Fruit fly (Drosophila melanogaster) whole organism, embryonic: ENCODE measurements around the gene Spx.

Experiments used
- Atf3 ChIP-seq: fragments of 200-800 bp; sonication (Bioruptor generic); optimal IDR thresholded peaks from 3 replicates; lab custom pipeline; 2016; ENCODE audit warnings: missing biosample characterization, missing genetic modification characterization
- Awh ChIP-seq: fragments of 200-800 bp; sonication (Bioruptor generic); IDR thresholded peaks from 2 replicates; pipeline ENCODE4, ENCODE4 v1.3.6; 2022; ENCODE audit warnings: missing biosample characterization, missing genetic modification characterization
- CG11456 ChIP-seq: fragments of 200-800 bp; sonication (Bioruptor generic); IDR thresholded peaks from 3 replicates; pipeline ENCODE4 v1.3.6; 2022; ENCODE audit warnings: missing biosample characterization, missing genetic modification characterization
- CG12155 ChIP-seq: fragments of 200-800 bp; sonication (Bioruptor generic); optimal IDR thresholded peaks from 3 replicates; lab custom pipeline; 2016; ENCODE audit warnings: missing biosample characterization, missing genetic modification characterization
- CG13424 ChIP-seq: fragments of 200-800 bp; sonication (Bioruptor generic); optimal IDR thresholded peaks from 2 replicates; lab custom pipeline; 2019; ENCODE audit warnings: missing biosample characterization, mild to moderate bottlenecking, missing genetic modification characterization, moderate library complexity
- CG17829 ChIP-seq: fragments of 200-800 bp; optimal IDR thresholded peaks from 2 replicates; lab custom pipeline; 2019; ENCODE audit warnings: missing biosample characterization, mild to moderate bottlenecking, missing genetic modification characterization, moderate library complexity
- CG17912 ChIP-seq: fragments of 200-800 bp; sonication (Bioruptor generic); optimal IDR thresholded peaks from 2 replicates; lab custom pipeline; 2018; ENCODE audit warnings: missing biosample characterization, mild to moderate bottlenecking, missing genetic modification characterization
- CG18011 ChIP-seq: fragments of 200-800 bp; sonication (Bioruptor generic); optimal IDR thresholded peaks from 2 replicates; lab custom pipeline; 2017; ENCODE audit warnings: missing biosample characterization, missing genetic modification characterization, mild to moderate bottlenecking, moderate library complexity, missing genotype
- CG2678 ChIP-seq: fragments of 200-800 bp; sonication (Bioruptor generic); optimal IDR thresholded peaks from 3 replicates; lab custom pipeline; 2019; ENCODE audit warnings: missing biosample characterization, mild to moderate bottlenecking, missing genetic modification characterization, moderate library complexity
- CG2712 ChIP-seq: fragments of 200-800 bp; optimal IDR thresholded peaks from 3 replicates; lab custom pipeline; 2019; ENCODE audit warnings: missing biosample characterization, mild to moderate bottlenecking, missing genetic modification characterization, moderate library complexity
- CG31441 ChIP-seq: fragments of 200-800 bp; sonication (Bioruptor generic); IDR thresholded peaks from 2 replicates; pipeline ENCODE4 v1.3.6; 2022; ENCODE audit warnings: missing biosample characterization, missing genetic modification characterization
- CG33557 ChIP-seq: fragments of 200-800 bp; sonication (Bioruptor generic); optimal IDR thresholded peaks from 2 replicates; lab custom pipeline; 2019; ENCODE audit warnings: missing biosample characterization, mild to moderate bottlenecking, missing genetic modification characterization, moderate library complexity
- CG3847 ChIP-seq: fragments of 200-800 bp; sonication (Bioruptor generic); IDR thresholded peaks from 2 replicates; pipeline ENCODE4 v1.3.6; 2022; ENCODE audit warnings: missing biosample characterization, missing genetic modification characterization
- CG4328 ChIP-seq: fragments of 200-800 bp; sonication (Bioruptor generic); optimal IDR thresholded peaks from 3 replicates; lab custom pipeline; 2017; ENCODE audit warnings: missing biosample characterization, missing genetic modification reagents, missing genetic modification characterization
- CG43689 ChIP-seq: fragments of 200-800 bp; sonication (Bioruptor generic); IDR thresholded peaks from 2 replicates; pipeline ENCODE4 v1.3.6; 2022; ENCODE audit warnings: missing biosample characterization, missing genetic modification characterization
- CG4730 ChIP-seq: fragments of 200-800 bp; sonication (Bioruptor generic); IDR thresholded peaks from 2 replicates; pipeline ENCODE4 v1.3.6; 2022; ENCODE audit warnings: missing biosample characterization, missing genetic modification characterization
- CG8924 ChIP-seq: fragments of 200-800 bp; optimal IDR thresholded peaks from 3 replicates; lab custom pipeline; 2019; ENCODE audit warnings: missing biosample characterization, mild to moderate bottlenecking, missing genetic modification characterization, moderate library complexity
- Camta ChIP-seq: fragments of 200-800 bp; sonication (Bioruptor generic); optimal IDR thresholded peaks from 2 replicates; lab custom pipeline; 2016; ENCODE audit warnings: missing biosample characterization, missing genetic modification characterization
- Dp ChIP-seq: fragments of 200-800 bp; sonication (Bioruptor generic); optimal IDR thresholded peaks from 2 replicates; lab custom pipeline; 2018; ENCODE audit warnings: missing biosample characterization, mild to moderate bottlenecking, missing genetic modification characterization, moderate library complexity
- E2f2 ChIP-seq: fragments of 200-800 bp; sonication (Bioruptor generic); IDR thresholded peaks from 2 replicates; pipeline ENCODE4 v1.3.6; 2022; ENCODE audit warnings: missing biosample characterization, missing genetic modification characterization
- Fer2 ChIP-seq: fragments of 200-800 bp; sonication (Bioruptor generic); optimal IDR thresholded peaks from 2 replicates; lab custom pipeline; 2018; ENCODE audit warnings: missing biosample characterization, mild to moderate bottlenecking, missing genetic modification characterization, moderate library complexity
- Fer3 ChIP-seq: fragments of 200-800 bp; sonication (Bioruptor generic); optimal IDR thresholded peaks from 2 replicates; lab custom pipeline; 2018; ENCODE audit warnings: missing biosample characterization, mild to moderate bottlenecking, missing genetic modification characterization, moderate library complexity
- HLH3B ChIP-seq: fragments of 200-800 bp; sonication (Bioruptor generic); IDR thresholded peaks from 2 replicates; pipeline ENCODE4 v1.3.6; 2022; ENCODE audit warnings: missing biosample characterization, missing genetic modification characterization
- MBD-R2 ChIP-seq: fragments of 200-800 bp; sonication (Bioruptor generic); IDR thresholded peaks from 2 replicates; pipeline ENCODE4 v1.3.6; 2022; ENCODE audit warnings: missing biosample characterization, missing genetic modification characterization
- MTF-1 ChIP-seq: fragments of 200-800 bp; sonication (Bioruptor generic); optimal IDR thresholded peaks from 2 replicates; lab custom pipeline; 2018; ENCODE audit warnings: missing biosample characterization, mild to moderate bottlenecking, missing genetic modification characterization, borderline replicate concordance
- Myb ChIP-seq: fragments of 200-800 bp; sonication (Bioruptor generic); optimal IDR thresholded peaks from 2 replicates; lab custom pipeline; 2016; ENCODE audit warnings: missing biosample characterization, missing genetic modification characterization
- Oaz ChIP-seq: fragments of 200-800 bp; sonication (Bioruptor generic); IDR thresholded peaks from 2 replicates; pipeline ENCODE4 v1.3.6; 2022; ENCODE audit warnings: missing biosample characterization, missing genetic modification characterization
- Oli ChIP-seq: fragments of 200-800 bp; sonication (Bioruptor generic); optimal IDR thresholded peaks from 2 replicates; lab custom pipeline; 2018; ENCODE audit warnings: missing biosample characterization, mild to moderate bottlenecking, missing genetic modification characterization, moderate library complexity
- Rfx ChIP-seq: fragments of 200-800 bp; sonication (Bioruptor generic); IDR thresholded peaks from 2 replicates; pipeline ENCODE4 v1.3.6; 2022; ENCODE audit warnings: missing biosample characterization, missing genetic modification characterization
- Side ChIP-seq: fragments of 200-800 bp; sonication (Bioruptor generic); optimal IDR thresholded peaks from 2 replicates; lab custom pipeline; 2016; ENCODE audit warnings: missing biosample characterization, missing genetic modification characterization
- ab ChIP-seq: fragments of 200-800 bp; sonication (Bioruptor generic); optimal IDR thresholded peaks from 2 replicates; lab custom pipeline; 2016; ENCODE audit warnings: missing biosample characterization, missing genetic modification characterization
- abd-A ChIP-seq: fragments of 200-800 bp; sonication (Bioruptor generic); optimal IDR thresholded peaks from 3 replicates; lab custom pipeline; 2019; ENCODE audit warnings: missing biosample characterization, mild to moderate bottlenecking, missing genetic modification characterization, moderate library complexity
- bsh ChIP-seq, 2 experiments: fragments of 200-800 bp; sonication (Bioruptor generic); optimal IDR thresholded peaks; 2 replicates each; lab custom pipeline; 2017 to 2018; ENCODE audit warnings: mild to moderate bottlenecking in 2 of 2, missing biosample characterization in 2 of 2, missing genetic modification characterization in 2 of 2, moderate library complexity in 1 of 2
- crp ChIP-seq, 2 experiments: fragments of 200-800 bp; sonication (Bioruptor generic); optimal IDR thresholded peaks; 2 replicates in 1 of 2; 3 replicates in 1 of 2; lab custom pipeline; 2017; ENCODE audit warnings: missing biosample characterization in 2 of 2, missing genetic modification characterization in 2 of 2, mild to moderate bottlenecking in 1 of 2, moderate library complexity in 1 of 2
- emc ChIP-seq: fragments of 200-800 bp; sonication (Bioruptor generic); optimal IDR thresholded peaks from 2 replicates; lab custom pipeline; 2016; ENCODE audit warnings: missing biosample characterization, missing genetic modification characterization
- ham ChIP-seq: fragments of 200-800 bp; sonication (Bioruptor generic); IDR thresholded peaks from 2 replicates; pipeline ENCODE4 v1.3.6; 2022; ENCODE audit warnings: missing biosample characterization, missing genetic modification characterization
- kah ChIP-seq: fragments of 200-800 bp; sonication (Bioruptor generic); optimal IDR thresholded peaks from 2 replicates; lab custom pipeline; 2018; ENCODE audit warnings: missing biosample characterization, mild to moderate bottlenecking, missing genetic modification characterization
- klu ChIP-seq: fragments of 200-800 bp; sonication (Bioruptor generic); IDR thresholded peaks from 2 replicates; pipeline ENCODE4 v1.3.6; 2022; ENCODE audit warnings: missing biosample characterization, missing genetic modification characterization
- kni ChIP-seq: fragments of 200-800 bp; sonication (Bioruptor generic); optimal IDR thresholded peaks from 3 replicates; lab custom pipeline; 2017; ENCODE audit warnings: mild to moderate bottlenecking, missing biosample characterization, missing genetic modification reagents, missing genetic modification characterization
- lab ChIP-seq: fragments of 200-800 bp; sonication (Bioruptor generic); optimal IDR thresholded peaks from 3 replicates; lab custom pipeline; 2017; ENCODE audit warnings: missing biosample characterization, missing genetic modification characterization, mild to moderate bottlenecking, moderate library complexity, missing genetic modification reagents
- maf-S ChIP-seq: fragments of 200-800 bp; sonication (Bioruptor generic); optimal IDR thresholded peaks from 2 replicates; lab custom pipeline; 2016; ENCODE audit warnings: missing biosample characterization, missing genetic modification characterization
- odd ChIP-seq: fragments of 200-800 bp; sonication (Bioruptor generic); optimal IDR thresholded peaks from 2 replicates; lab custom pipeline; 2017; ENCODE audit warnings: missing biosample characterization, mild to moderate bottlenecking, missing genetic modification characterization
- org-1 ChIP-seq: fragments of 200-800 bp; sonication (Bioruptor generic); optimal IDR thresholded peaks from 2 replicates; lab custom pipeline; 2017; ENCODE audit warnings: missing biosample characterization, missing genetic modification characterization
- pnt ChIP-seq: fragments of 200-800 bp; sonication (Bioruptor generic); optimal IDR thresholded peaks from 3 replicates; lab custom pipeline; 2016; ENCODE audit warnings: missing biosample characterization, missing genetic modification characterization
- sob ChIP-seq: fragments of 200-800 bp; sonication (Bioruptor generic); IDR thresholded peaks from 2 replicates; pipeline ENCODE4 v1.3.6; 2022; ENCODE audit warnings: missing biosample characterization, missing genetic modification characterization
- stwl ChIP-seq: fragments of 200-800 bp; sonication (Bioruptor generic); optimal IDR thresholded peaks from 3 replicates; lab custom pipeline; 2018; ENCODE audit warnings: missing biosample characterization, mild to moderate bottlenecking, missing genetic modification characterization, moderate library complexity
- tll ChIP-seq, 2 experiments: fragments of 200-800 bp in 1 of 2; fragments of >200 bp in 1 of 2; sonication (Bioruptor generic) in 1 of 2; optimal IDR thresholded peaks; 2 replicates each; lab custom pipeline; 2017 to 2019; ENCODE audit warnings: missing biosample characterization in 2 of 2, missing genetic modification characterization in 2 of 2, mild to moderate bottlenecking in 1 of 2, moderate library complexity in 1 of 2
- tx ChIP-seq: fragments of 200-800 bp; sonication (Bioruptor generic); optimal IDR thresholded peaks from 2 replicates; lab custom pipeline; 2016; ENCODE audit warnings: missing biosample characterization, missing genetic modification characterization
- zfh2 ChIP-seq: fragments of 200-800 bp; sonication (Bioruptor generic); optimal IDR thresholded peaks from 2 replicates; lab custom pipeline; 2016; ENCODE audit warnings: missing biosample characterization, missing genetic modification characterization

Gene Spx

DNA sequence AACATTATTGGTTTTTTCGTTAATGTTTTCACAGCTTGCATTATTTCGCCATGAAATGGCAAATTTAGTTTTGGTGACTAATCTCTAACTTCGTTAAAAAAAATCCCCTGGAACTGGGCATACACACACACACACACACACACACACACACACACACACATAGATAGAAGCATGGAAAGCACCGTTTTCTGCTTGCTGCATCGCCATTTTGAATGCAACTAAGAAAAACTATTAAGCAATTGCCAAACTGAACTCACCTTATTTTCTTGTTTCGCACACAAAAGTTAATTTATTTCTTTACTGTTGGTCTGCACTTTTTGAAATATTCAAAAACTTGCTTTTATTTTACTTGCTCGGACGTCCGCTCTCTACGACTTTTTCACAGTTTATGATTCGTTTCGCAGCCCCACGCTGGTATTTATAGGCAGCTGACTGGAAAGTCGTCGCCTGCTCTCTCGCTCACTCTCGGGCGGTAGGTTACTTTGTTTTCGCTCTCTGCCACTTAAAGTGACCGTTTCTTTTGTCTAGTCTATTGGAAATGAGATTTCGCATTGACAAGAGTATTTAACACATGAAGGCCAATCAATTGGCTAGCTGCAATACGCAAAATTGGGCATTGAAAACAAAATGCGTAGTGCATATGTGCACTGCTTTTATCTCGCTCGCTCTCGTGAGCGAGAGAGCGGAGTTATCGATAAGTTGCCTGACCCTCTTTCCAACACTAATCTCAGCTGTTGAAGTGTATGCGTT lies 23.4 kb downstream of the Spx start (continued):
- TF ChIP-seq CG8924 (tag; lab: Kevin White, UChicago): peak; percentile 26
- TF ChIP-seq odd (GFP tag; lab: Kevin White, UChicago): no peak
- peak in 1 of 2 experiments; percentile 75 for TF ChIP-seq crp (GFP tag; optimal IDR thresholded peaks at IDR 0.05; lab: Kevin White, UChicago)
- no peak for TF ChIP-seq MBD-R2 (GFP tag; lab: Robert Waterston, UW)
- TF ChIP-seq CG11456 (GFP tag; lab: Robert Waterston, UW): peak; percentile 45; the same call in 1 of the 3 replicates
- peak; percentile 13 for TF ChIP-seq CG17829 (tag; lab: Kevin White, UChicago)
- no peak for TF ChIP-seq klu (GFP tag; lab: Robert Waterston, UW)
- TF ChIP-seq CG2712 (tag; lab: Kevin White, UChicago): peak; percentile 3
- no peak for TF ChIP-seq Oli (tag; lab: Kevin White, UChicago)
- TF ChIP-seq CG17912 (GFP tag; lab: Kevin White, UChicago): no peak
- TF ChIP-seq CG4328 (GFP tag; lab: Kevin White, UChicago): no peak
- no peak for TF ChIP-seq ab
- no peak for TF ChIP-seq bsh (GFP tag; optimal IDR thresholded peaks at IDR 0.05; lab: Kevin White, UChicago)
- TF ChIP-seq CG13424 (tag; lab: Kevin White, UChicago): no peak
- no peak for TF ChIP-seq tx (GFP tag; lab: Kevin White, UChicago)
- TF ChIP-seq Awh (GFP tag; lab: Robert Waterston, UW): 0 out of 2 replicates have a peak, but pooled peaks have one; percentile 10
- 0 out of 2 replicates have a peak, but pooled peaks have one; percentile 22 for TF ChIP-seq sob (GFP tag; lab: Robert Waterston, UW)
- no peak for TF ChIP-seq CG18011
- peak; percentile 36 for TF ChIP-seq stwl (tag; lab: Kevin White, UChicago)
- peak in 1 of 2 experiments; percentile 9 for TF ChIP-seq tll (GFP tag; optimal IDR thresholded peaks at IDR 0.05; lab: Kevin White, UChicago)
- peak; percentile 31; the same call in 1 of the 2 replicates for TF ChIP-seq CG31441 (GFP tag; lab: Robert Waterston, UW)
- TF ChIP-seq Fer2: no peak
- no peak for TF ChIP-seq CG12155 (GFP tag; lab: Kevin White, UChicago)
- TF ChIP-seq CG43689 (GFP tag; lab: Robert Waterston, UW): no peak
- no peak for TF ChIP-seq zfh2
- TF ChIP-seq E2f2 (GFP tag; lab: Robert Waterston, UW): no peak
- peak; percentile 45 for TF ChIP-seq lab (GFP tag; lab: Kevin White, UChicago)
- TF ChIP-seq ham (GFP tag; lab: Robert Waterston, UW): no peak
- TF ChIP-seq org-1 (GFP tag; lab: Kevin White, UChicago): peak; percentile 6
- TF ChIP-seq kni (GFP tag; lab: Kevin White, UChicago): peak; percentile 40
- peak; percentile 9 for TF ChIP-seq Fer3 (tag; lab: Kevin White, UChicago)
- no peak for TF ChIP-seq CG3847
- peak; percentile 7 for TF ChIP-seq kah
- TF ChIP-seq pnt (GFP tag; lab: Kevin White, UChicago): no peak
- TF ChIP-seq Rfx (GFP tag; lab: Robert Waterston, UW): 0 out of 2 replicates have a peak, but pooled peaks have one; percentile 14
- peak; percentile 41 for TF ChIP-seq Camta
- peak; percentile 43 for TF ChIP-seq abd-A (tag; lab: Kevin White, UChicago)
- peak; percentile 36 for TF ChIP-seq Side
- TF ChIP-seq MTF-1 (GFP tag; lab: Kevin White, UChicago): peak; percentile 18
- peak; percentile 1 for TF ChIP-seq maf-S
- TF ChIP-seq HLH3B (GFP tag; lab: Robert Waterston, UW): 0 out of 2 replicates have a peak, but pooled peaks have one; percentile 16
- no peak for TF ChIP-seq emc (GFP tag; lab: Kevin White, UChicago)
- TF ChIP-seq Oaz (GFP tag; lab: Robert Waterston, UW): no peak
- no peak for TF ChIP-seq CG2678 (tag; lab: Kevin White, UChicago)
- no peak for TF ChIP-seq CG33557 (GFP tag; lab: Kevin White, UChicago)
- TF ChIP-seq Atf3 (GFP tag; lab: Kevin White, UChicago): no peak
- peak; percentile 38 for TF ChIP-seq Myb (GFP tag; lab: Kevin White, UChicago)
- TF ChIP-seq Dp (GFP tag; lab: Kevin White, UChicago): no peak
- TF ChIP-seq CG4730: no peak
